Worm (Caenorhabditis elegans) whole organism, L1 larva: Measurements from ENCODE around the gene C05C10.2.

ENCODE experiments used
- C34B4.2 ChIP-seq: sonication (generic microtip); optimal IDR thresholded peaks from 2 replicates; lab custom pipeline; 2017; ENCODE audit warnings: mild to moderate bottlenecking, missing genetic modification characterization, missing compliant biosample characterization
- aha-1 ChIP-seq: fragments of 150-350 bp; optimal IDR thresholded peaks from 2 replicates; lab custom pipeline; 2014; ENCODE audit warnings: missing biosample characterization, missing genetic modification characterization
- blmp-1 ChIP-seq: fragments of 150-350 bp; optimal IDR thresholded peaks from 2 replicates; lab custom pipeline; 2014; ENCODE audit warnings: missing biosample characterization, missing genetic modification characterization
- ceh-63 ChIP-seq: fragments of 200-800 bp; sonication (Bioruptor generic); optimal IDR thresholded peaks from 2 replicates; lab custom pipeline; 2018; ENCODE audit warnings: mild to moderate bottlenecking, missing genetic modification characterization, missing compliant biosample characterization
- ceh-82 ChIP-seq, 3 experiments: fragments of 150-350 bp in 1 of 3; sonication (generic microtip) in 2 of 3; optimal IDR thresholded peaks; 2 replicates each; lab custom pipeline; 2014 to 2017; ENCODE audit warnings: missing biosample characterization in 3 of 3, missing genetic modification characterization in 3 of 3
- ceh-90 ChIP-seq: sonication (generic microtip); optimal IDR thresholded peaks from 2 replicates; lab custom pipeline; 2016; ENCODE audit warnings: missing genetic modification characterization, missing compliant biosample characterization
- ces-1 ChIP-seq: fragments of 150-350 bp; optimal IDR thresholded peaks from 2 replicates; lab custom pipeline; 2014; ENCODE audit warnings: missing biosample characterization, missing genetic modification reagents, missing genetic modification characterization
- dpl-1 ChIP-seq, 3 experiments: fragments of 150-350 bp in 2 of 3; sonication (generic microtip) in 1 of 3; optimal IDR thresholded peaks; 2 replicates each; lab custom pipeline; 2014 to 2017; ENCODE audit warnings: missing biosample characterization in 3 of 3, missing genetic modification characterization in 3 of 3, missing genetic modification reagents in 3 of 3
- dsc-1 ChIP-seq: sonication (generic microtip); optimal IDR thresholded peaks from 2 replicates; lab custom pipeline; 2016; ENCODE audit warnings: mild to moderate bottlenecking, missing genetic modification characterization, missing compliant biosample characterization
- efl-1 ChIP-seq, 4 experiments: fragments of 150-350 bp; optimal IDR thresholded peaks in 3 of 4; peaks in 1 of 4; 1 replicate in 1 of 4; 2 replicates in 3 of 4; lab custom pipeline; 2014; ENCODE audit warnings: missing biosample characterization in 2 of 4, missing genetic modification characterization in 2 of 4, missing genetic modification reagents in 2 of 4
- egl-27 ChIP-seq, 2 experiments: fragments of 150-350 bp in 1 of 2; sonication (generic microtip); optimal IDR thresholded peaks; 3 replicates each; lab custom pipeline; 2017 to 2018; ENCODE audit warnings: missing biosample characterization in 2 of 2, missing genetic modification characterization in 2 of 2, missing genetic modification reagents in 2 of 2
- elt-2 ChIP-seq: sonication (generic microtip); optimal IDR thresholded peaks from 2 replicates; lab custom pipeline; 2016; ENCODE audit warnings: missing genetic modification characterization, mild to moderate bottlenecking, inconsistent platforms, missing compliant biosample characterization, missing genetic modification reagents
- hlh-4 ChIP-seq: sonication (generic microtip); optimal IDR thresholded peaks from 2 replicates; lab custom pipeline; 2016; ENCODE audit warnings: mild to moderate bottlenecking, missing genetic modification characterization, missing compliant biosample characterization
- hpl-2 ChIP-seq: fragments of 150-350 bp; optimal IDR thresholded peaks from 2 replicates; lab custom pipeline; 2014; ENCODE audit warnings: missing biosample characterization, missing genetic modification reagents, missing genetic modification characterization
- irx-1 ChIP-seq: sonication (generic microtip); optimal IDR thresholded peaks from 2 replicates; lab custom pipeline; 2016; ENCODE audit warnings: missing genetic modification characterization, missing compliant biosample characterization
- jun-1 ChIP-seq: fragments of 150-350 bp; optimal IDR thresholded peaks from 2 replicates; lab custom pipeline; 2014; ENCODE audit warnings: missing biosample characterization, missing genetic modification reagents, missing genetic modification characterization
- lin-13 ChIP-seq: fragments of 150-350 bp; optimal IDR thresholded peaks from 2 replicates; lab custom pipeline; 2014; ENCODE audit warnings: missing biosample characterization, missing genetic modification reagents, missing genetic modification characterization
- lin-15B ChIP-seq: fragments of 150-350 bp; sonication (generic microtip); optimal IDR thresholded peaks from 3 replicates; lab custom pipeline; 2014; ENCODE audit warnings: missing biosample characterization, missing genetic modification characterization
- lin-35 ChIP-seq, 2 experiments: fragments of 150-350 bp; optimal IDR thresholded peaks; 2 replicates each; lab custom pipeline; 2014; ENCODE audit warnings: missing biosample characterization in 2 of 2, missing genetic modification characterization in 2 of 2, missing genetic modification reagents in 2 of 2
- lsy-2 ChIP-seq, 2 experiments: fragments of 150-350 bp; optimal IDR thresholded peaks; 2 replicates each; lab custom pipeline; 2014; ENCODE audit warnings: missing biosample characterization in 2 of 2, missing genetic modification characterization in 2 of 2
- mab-9 ChIP-seq: fragments of 200-800 bp; sonication (Bioruptor generic); IDR thresholded peaks from 2 replicates; pipeline ENCODE4 v1.3.6; 2022; ENCODE audit warnings: missing genetic modification reagents, missing genetic modification characterization, missing compliant biosample characterization
- mep-1 ChIP-seq: fragments of 150-350 bp; optimal IDR thresholded peaks from 2 replicates; lab custom pipeline; 2014; ENCODE audit warnings: missing biosample characterization, missing genetic modification characterization
- nhr-19 ChIP-seq: fragments of 200-800 bp; sonication (Bioruptor generic); conservative IDR thresholded peaks from 2 replicates; pipeline ENCODE4 v1.3.6; 2022; ENCODE audit warnings: missing genetic modification characterization, missing compliant biosample characterization
- nhr-20 ChIP-seq: sonication (generic microtip); optimal IDR thresholded peaks from 2 replicates; lab custom pipeline; 2016; ENCODE audit warnings: mild to moderate bottlenecking, missing genetic modification characterization, missing compliant biosample characterization
- nhr-237 ChIP-seq: fragments of 150-350 bp; optimal IDR thresholded peaks from 2 replicates; lab custom pipeline; 2014; ENCODE audit warnings: missing biosample characterization, missing genetic modification characterization
- nhr-28 ChIP-seq: fragments of 150-350 bp; optimal IDR thresholded peaks from 2 replicates; lab custom pipeline; 2014; ENCODE audit warnings: missing biosample characterization, missing genetic modification characterization
- nhr-47 ChIP-seq: sonication (generic microtip); optimal IDR thresholded peaks from 2 replicates; lab custom pipeline; 2016; ENCODE audit warnings: mild to moderate bottlenecking, missing genetic modification characterization, moderate library complexity, missing compliant biosample characterization
- nhr-77 ChIP-seq: fragments of 150-350 bp; optimal IDR thresholded peaks from 2 replicates; lab custom pipeline; 2014; ENCODE audit warnings: missing biosample characterization, missing genetic modification characterization
- pag-3 ChIP-seq: sonication (generic microtip); optimal IDR thresholded peaks from 2 replicates; lab custom pipeline; 2017; ENCODE audit warnings: missing genetic modification characterization, mild to moderate bottlenecking, missing compliant biosample characterization, antibody characterized with exemption, borderline replicate concordance; ENCODE audit not compliant: insufficient read depth
- pax-3 ChIP-seq: fragments of 200-800 bp; sonication (Bioruptor generic); optimal IDR thresholded peaks from 2 replicates; lab custom pipeline; 2018; ENCODE audit warnings: mild to moderate bottlenecking, missing genetic modification characterization, moderate library complexity, missing compliant biosample characterization
- pqm-1 ChIP-seq: sonication (generic microtip); optimal IDR thresholded peaks from 3 replicates; lab custom pipeline; 2017; ENCODE audit warnings: missing biosample characterization, missing genetic modification characterization
- rnt-1 ChIP-seq: sonication (generic microtip); optimal IDR thresholded peaks from 2 replicates; lab custom pipeline; 2016; ENCODE audit warnings: mild to moderate bottlenecking, missing genetic modification characterization, moderate library complexity, missing compliant biosample characterization
- skn-1 ChIP-seq: fragments of 150-350 bp; optimal IDR thresholded peaks from 2 replicates; lab custom pipeline; 2014; ENCODE audit warnings: missing biosample characterization, missing genetic modification characterization
- snu-23 ChIP-seq: sonication (generic microtip); optimal IDR thresholded peaks from 2 replicates; lab custom pipeline; 2016; ENCODE audit warnings: missing genetic modification characterization, missing compliant biosample characterization
- sup-37 ChIP-seq: fragments of 200-800 bp; sonication (Bioruptor generic); optimal IDR thresholded peaks from 2 replicates; lab custom pipeline; 2018; ENCODE audit warnings: mild to moderate bottlenecking, missing genetic modification characterization, missing compliant biosample characterization
- swsn-7 ChIP-seq: sonication (generic microtip); optimal IDR thresholded peaks from 2 replicates; lab custom pipeline; 2016; ENCODE audit warnings: missing genetic modification characterization, missing compliant biosample characterization
- tbx-2 ChIP-seq: sonication (generic microtip); optimal IDR thresholded peaks from 2 replicates; lab custom pipeline; 2016; ENCODE audit warnings: missing genetic modification characterization, missing compliant biosample characterization
- unc-62 ChIP-seq: fragments of 150-350 bp; optimal IDR thresholded peaks from 2 replicates; lab custom pipeline; 2014; ENCODE audit warnings: missing biosample characterization, missing genetic modification reagents, missing genetic modification characterization
- unc-86 ChIP-seq: sonication (generic microtip); optimal IDR thresholded peaks from 2 replicates; lab custom pipeline; 2016; ENCODE audit warnings: missing genetic modification characterization, missing compliant biosample characterization
- unc-98 ChIP-seq: fragments of 200-800 bp; sonication (Bioruptor generic); IDR thresholded peaks from 2 replicates; pipeline ENCODE4 v1.3.6; 2022; ENCODE audit warnings: missing genetic modification characterization, missing compliant biosample characterization
- xbp-1 ChIP-seq: sonication (generic microtip); optimal IDR thresholded peaks from 2 replicates; lab custom pipeline; 2016; ENCODE audit warnings: missing genetic modification characterization, missing compliant biosample characterization
- zag-1 ChIP-seq: fragments of 150-350 bp; optimal IDR thresholded peaks from 2 replicates; lab custom pipeline; 2014; ENCODE audit warnings: missing biosample characterization, missing genetic modification characterization
- zip-4 ChIP-seq: fragments of 200-800 bp; sonication (Bioruptor generic); optimal IDR thresholded peaks from 2 replicates; lab custom pipeline; 2018; ENCODE audit warnings: mild to moderate bottlenecking, missing genetic modification characterization, moderate library complexity, missing compliant biosample characterization

The C05C10.2 gene

ce11 chrII:9916177-9916576, 5.8 kb upstream of the C05C10.2 start, which contains the start of gene F26C11.4:
TSS of gene F26C11.4 (minus strand) at chrII:9916277.
- no peak for TF ChIP-seq egl-27 (tag; optimal IDR thresholded peaks at IDR 0.05; lab: Kevin White, UChicago)
- TF ChIP-seq lin-13 (GFP tag; lab: Kevin White, UChicago), result no peak
- TF ChIP-seq jun-1 (tag; lab: Kevin White, UChicago), result no peak
- TF ChIP-seq unc-62 (GFP tag; lab: Kevin White, UChicago), result no peak
- TF ChIP-seq skn-1 (tag; lab: Kevin White, UChicago), result no peak
- no peak for TF ChIP-seq rnt-1 (tag; lab: Kevin White, UChicago)
- TF ChIP-seq ces-1 (GFP tag; lab: Kevin White, UChicago), result no peak
- TF ChIP-seq blmp-1 (tag; lab: Kevin White, UChicago), result no peak
- TF ChIP-seq snu-23 (GFP tag; lab: Kevin White, UChicago), result no peak
- no peak for TF ChIP-seq nhr-28 (tag; lab: Kevin White, UChicago)
- TF ChIP-seq pqm-1 (tag; lab: Kevin White, UChicago), result no peak
- TF ChIP-seq lin-15B, result no peak
- no peak for TF ChIP-seq aha-1
- no peak for TF ChIP-seq C34B4.2 (tag; lab: Kevin White, UChicago)
- TF ChIP-seq ceh-63 (GFP tag; lab: Kevin White, UChicago), result no peak
- TF ChIP-seq nhr-47 (tag; lab: Kevin White, UChicago), result no peak

- TF ChIP-seq efl-1 (optimal IDR thresholded peaks at IDR 0.05; lab: Kevin White, UChicago) (no peak), efl-1 (GFP tag; optimal IDR thresholded peaks at IDR 0.05 in 1 of 2; lab: Kevin White, UChicago) (peak in 1 of 2 experiments; percentile 32), pag-3 (tag; lab: Kevin White, UChicago) (no peak), mep-1 (no peak)
Observed at ce11 chrII:9917904-9918303, 4.1 kb upstream of the C05C10.2 start, which contains the start of gene C05C10.8. TSS of gene C05C10.8 (minus strand) at chrII:9918004.

- TF ChIP-seq hpl-2 (GFP tag; lab: Kevin White, UChicago), result no peak
Observed at ce11 chrII:9920468-9920867, 1.6 kb upstream of the C05C10.2 start, which contains the start of gene pho-10. TSS of gene pho-10 (minus strand) at chrII:9920568.

- TF ChIP-seq lin-35 (GFP tag; optimal IDR thresholded peaks at IDR 0.05; lab: Kevin White, UChicago), result no peak
- TF ChIP-seq, all 84 proteins: peak for 0
Observed at ce11 chrII:9928470-9928869, 6.5 kb downstream of the C05C10.2 start.

- TF ChIP-seq nhr-237, result no peak
- TF ChIP-seq tbx-2 (tag; lab: Kevin White, UChicago), result peak; percentile 68
- TF ChIP-seq lin-15B, result peak; percentile 48
- TF ChIP-seq dsc-1 (tag; lab: Kevin White, UChicago), result peak; percentile 35
- TF ChIP-seq unc-98 (GFP tag; lab: Robert Waterston, UW), result peak; percentile 55; the same call in 1 of the 2 replicates
- TF ChIP-seq nhr-28 (tag; lab: Kevin White, UChicago), result no peak
- TF ChIP-seq ces-1 (GFP tag; lab: Kevin White, UChicago), result no peak
- no peak for TF ChIP-seq sup-37 (GFP tag; lab: Kevin White, UChicago)
- TF ChIP-seq nhr-20 (tag; lab: Kevin White, UChicago), result peak; percentile 46
- TF ChIP-seq lsy-2 (tag; optimal IDR thresholded peaks at IDR 0.05; lab: Kevin White, UChicago), result peak; percentile 24 to 57
- no peak for TF ChIP-seq elt-2 (tag; lab: Kevin White, UChicago)
- TF ChIP-seq zip-4 (GFP tag; lab: Kevin White, UChicago), result no peak
- peak; percentile 84 for TF ChIP-seq rnt-1 (tag; lab: Kevin White, UChicago)
- peak; percentile 36 for TF ChIP-seq xbp-1 (tag; lab: Kevin White, UChicago)
- TF ChIP-seq mab-9, result 0 out of 2 replicates have a peak, but pooled peaks have one; percentile 21
- peak; percentile 60 to 70 for TF ChIP-seq efl-1 (optimal IDR thresholded peaks at IDR 0.05; lab: Kevin White, UChicago)
- peak; percentile 39 to 95 for TF ChIP-seq efl-1 (GFP tag; optimal IDR thresholded peaks at IDR 0.05 in 1 of 2; lab: Kevin White, UChicago)
- peak; percentile 39 for TF ChIP-seq irx-1
- TF ChIP-seq ceh-82 (tag; optimal IDR thresholded peaks at IDR 0.05; lab: Kevin White, UChicago), result peak in 1 of 3 experiments; percentile 18
- peak; percentile 41 for TF ChIP-seq pax-3 (tag; lab: Kevin White, UChicago)
- TF ChIP-seq hlh-4 (tag; lab: Kevin White, UChicago), result no peak
- peak; percentile 6 for TF ChIP-seq nhr-77 (tag; lab: Kevin White, UChicago)
- TF ChIP-seq zag-1 (tag; lab: Kevin White, UChicago), result no peak
- TF ChIP-seq nhr-19 (GFP tag; lab: Robert Waterston, UW), result peak; percentile 57
- TF ChIP-seq dpl-1 (GFP tag; optimal IDR thresholded peaks at IDR 0.05; lab: Kevin White, UChicago), result peak; percentile 25 to 45 (median 37)
- peak; percentile 51 for TF ChIP-seq unc-86
- peak; percentile 68 for TF ChIP-seq ceh-90 (tag; lab: Kevin White, UChicago)
- TF ChIP-seq swsn-7, result peak; percentile 44
Observed at ce11 chrII:9931012-9931411, 9.0 kb downstream of the C05C10.2 start.
